Fruit fly (Drosophila melanogaster) whole organism, embryonic: ENCODE results near the gene CG4730.

Experiments
- Asciz ChIP-seq: fragments of 200-800 bp; sonication (Bioruptor generic); optimal IDR thresholded peaks from 2 replicates; lab custom pipeline; 2017; ENCODE audit warnings: missing biosample characterization, mild to moderate bottlenecking, missing genetic modification characterization, missing genetic modification reagents
- B-H2 ChIP-seq: fragments of 200-800 bp; sonication (Bioruptor generic); optimal IDR thresholded peaks from 2 replicates; lab custom pipeline; 2018; ENCODE audit warnings: missing biosample characterization, mild to moderate bottlenecking, missing genetic modification characterization
- BEAF-32 ChIP-seq: fragments of 200-800 bp; sonication (Bioruptor generic); optimal IDR thresholded peaks from 3 replicates; lab custom pipeline; 2017; ENCODE audit warnings: missing biosample characterization, missing genetic modification characterization, mild to moderate bottlenecking, moderate library complexity, missing genetic modification reagents
- Bdp1 ChIP-seq: fragments of 200-800 bp; sonication (Bioruptor generic); optimal IDR thresholded peaks from 3 replicates; lab custom pipeline; 2016; ENCODE audit warnings: missing biosample characterization, missing genetic modification characterization
- Blimp-1 ChIP-seq: fragments of 200-800 bp; sonication (Bioruptor generic); optimal IDR thresholded peaks from 3 replicates; lab custom pipeline; 2018; ENCODE audit warnings: missing biosample characterization, missing genetic modification characterization, mild to moderate bottlenecking, moderate library complexity, missing genetic modification reagents
- CG11560 ChIP-seq: fragments of 200-800 bp; sonication (Bioruptor generic); IDR thresholded peaks from 3 replicates; pipeline ENCODE4 v1.3.6; 2022; ENCODE audit warnings: missing biosample characterization, missing genetic modification characterization
- CG12155 ChIP-seq: fragments of 200-800 bp; sonication (Bioruptor generic); optimal IDR thresholded peaks from 3 replicates; lab custom pipeline; 2016; ENCODE audit warnings: missing biosample characterization, missing genetic modification characterization
- CG12219 ChIP-seq: fragments of 200-800 bp; sonication (Bioruptor generic); optimal IDR thresholded peaks from 3 replicates; lab custom pipeline; 2018; ENCODE audit warnings: missing biosample characterization, mild to moderate bottlenecking, missing genetic modification characterization
- CG13775 ChIP-seq: fragments of 200-800 bp; sonication (Bioruptor generic); optimal IDR thresholded peaks from 3 replicates; lab custom pipeline; 2017; ENCODE audit warnings: missing biosample characterization, mild to moderate bottlenecking, missing genetic modification characterization
- CG14667 ChIP-seq: fragments of 200-800 bp; sonication (Bioruptor generic); IDR thresholded peaks from 2 replicates; pipeline ENCODE4 v1.3.6; 2022; ENCODE audit warnings: missing biosample characterization, missing genetic modification characterization
- CG1603 ChIP-seq: fragments of 200-800 bp; sonication (Bioruptor generic); optimal IDR thresholded peaks from 2 replicates; lab custom pipeline; 2019; ENCODE audit warnings: missing biosample characterization, mild to moderate bottlenecking, missing genetic modification characterization, moderate library complexity
- CG16863 ChIP-seq: fragments of 200-800 bp; sonication (Bioruptor generic); optimal IDR thresholded peaks from 3 replicates; lab custom pipeline; 2016; ENCODE audit warnings: missing biosample characterization, missing genetic modification characterization
- CG17802 ChIP-seq: fragments of 200-800 bp; sonication (Bioruptor generic); optimal IDR thresholded peaks from 2 replicates; lab custom pipeline; 2018; ENCODE audit warnings: missing biosample characterization, mild to moderate bottlenecking, missing genetic modification characterization, moderate library complexity
- CG17829 ChIP-seq: fragments of 200-800 bp; optimal IDR thresholded peaks from 2 replicates; lab custom pipeline; 2019; ENCODE audit warnings: missing biosample characterization, mild to moderate bottlenecking, missing genetic modification characterization, moderate library complexity
- CG2199 ChIP-seq: fragments of 200-800 bp; sonication (Bioruptor generic); IDR thresholded peaks from 3 replicates; pipeline ENCODE4 v1.3.6; 2022; ENCODE audit warnings: missing biosample characterization, missing genetic modification characterization
- CG30403 ChIP-seq: fragments of 200-800 bp; sonication (Bioruptor generic); optimal IDR thresholded peaks from 3 replicates; lab custom pipeline; 2016; ENCODE audit warnings: missing biosample characterization, missing genetic modification characterization
- CG31224 ChIP-seq: fragments of 200-800 bp; sonication (Bioruptor generic); IDR thresholded peaks from 2 replicates; pipeline ENCODE4 v1.3.6; 2022; ENCODE audit warnings: missing biosample characterization, missing genetic modification characterization
- CG34224 ChIP-seq: fragments of 200-800 bp; sonication (Bioruptor generic); IDR thresholded peaks from 3 replicates; pipeline ENCODE4 v1.3.6; 2022; ENCODE audit warnings: missing biosample characterization, missing genetic modification characterization; ENCODE audit not compliant: partially characterized antibody
- CG4404 ChIP-seq: fragments of 200-800 bp; sonication (Bioruptor generic); IDR thresholded peaks from 2 replicates; pipeline ENCODE4 v1.3.6; 2022; ENCODE audit warnings: missing biosample characterization, missing genetic modification characterization
- CG4617 ChIP-seq: fragments of 200-800 bp; sonication (Bioruptor generic); optimal IDR thresholded peaks from 3 replicates; lab custom pipeline; 2016; ENCODE audit warnings: missing biosample characterization, missing genetic modification characterization, borderline replicate concordance
- CG4707 ChIP-seq: fragments of 200-800 bp; sonication (Bioruptor generic); optimal IDR thresholded peaks from 2 replicates; lab custom pipeline; 2018; ENCODE audit warnings: missing biosample characterization, mild to moderate bottlenecking, missing genetic modification characterization, moderate library complexity
- CG8388 ChIP-seq: fragments of 200-800 bp; sonication (Bioruptor generic); optimal IDR thresholded peaks from 2 replicates; lab custom pipeline; 2019; ENCODE audit warnings: missing biosample characterization, mild to moderate bottlenecking, missing genetic modification characterization, moderate library complexity
- CG9437 ChIP-seq: fragments of 200-800 bp; sonication (Bioruptor generic); optimal IDR thresholded peaks from 2 replicates; lab custom pipeline; 2018; ENCODE audit warnings: missing biosample characterization, mild to moderate bottlenecking, missing genetic modification characterization
- CG9876 ChIP-seq: fragments of 200-800 bp; sonication (Bioruptor generic); optimal IDR thresholded peaks from 2 replicates; lab custom pipeline; 2016; ENCODE audit warnings: missing biosample characterization, missing genetic modification characterization
- Dbx ChIP-seq: fragments of 200-800 bp; sonication (Bioruptor generic); IDR thresholded peaks from 3 replicates; pipeline ENCODE4 v1.3.6; 2022; ENCODE audit warnings: missing biosample characterization, missing genetic modification characterization
- Dref ChIP-seq: fragments of 200-800 bp; sonication (Bioruptor generic); IDR thresholded peaks from 2 replicates; pipeline ENCODE4 v1.3.6; 2022; ENCODE audit warnings: missing biosample characterization, missing genetic modification characterization
- Gug ChIP-seq: fragments of 200-800 bp; sonication (Bioruptor generic); IDR thresholded peaks from 4 replicates; pipeline ENCODE4 v1.3.6; 2022; ENCODE audit warnings: missing biosample characterization, missing genetic modification characterization
- HLH3B ChIP-seq: fragments of 200-800 bp; sonication (Bioruptor generic); IDR thresholded peaks from 2 replicates; pipeline ENCODE4 v1.3.6; 2022; ENCODE audit warnings: missing biosample characterization, missing genetic modification characterization
- HLHmδ ChIP-seq: fragments of 200-800 bp; sonication (Bioruptor generic); optimal IDR thresholded peaks from 2 replicates; lab custom pipeline; 2018; ENCODE audit warnings: missing biosample characterization, mild to moderate bottlenecking, missing genetic modification characterization, moderate library complexity
- Hey ChIP-seq: fragments of 200-800 bp; sonication (Bioruptor generic); optimal IDR thresholded peaks from 3 replicates; lab custom pipeline; 2018; ENCODE audit warnings: missing biosample characterization, mild to moderate bottlenecking, missing genetic modification characterization
- Hr3 ChIP-seq: fragments of 200-800 bp; sonication (Bioruptor generic); optimal IDR thresholded peaks from 3 replicates; lab custom pipeline; 2016; ENCODE audit warnings: missing biosample characterization, missing genetic modification characterization
- Hr51 ChIP-seq, 2 experiments: fragments of 200-800 bp; sonication (Bioruptor generic); optimal IDR thresholded peaks; 2 replicates in 1 of 2; 3 replicates in 1 of 2; lab custom pipeline; 2016 to 2018; ENCODE audit warnings: missing biosample characterization in 2 of 2, missing genetic modification characterization in 2 of 2, mild to moderate bottlenecking in 1 of 2, moderate library complexity in 1 of 2
- Oaz ChIP-seq: fragments of 200-800 bp; sonication (Bioruptor generic); IDR thresholded peaks from 2 replicates; pipeline ENCODE4 v1.3.6; 2022; ENCODE audit warnings: missing biosample characterization, missing genetic modification characterization
- Poxn ChIP-seq: fragments of 200-800 bp; sonication (Bioruptor generic); IDR thresholded peaks from 2 replicates; pipeline ENCODE4 v1.3.6; 2022; ENCODE audit warnings: missing biosample characterization, missing genetic modification characterization
- Sox100B ChIP-seq: fragments of 200-800 bp; sonication (Bioruptor generic); optimal IDR thresholded peaks from 3 replicates; lab custom pipeline; 2018; ENCODE audit warnings: missing biosample characterization, mild to moderate bottlenecking, missing genetic modification characterization
- Sry-δ ChIP-seq: fragments of 200-800 bp; sonication (Bioruptor generic); optimal IDR thresholded peaks from 2 replicates; lab custom pipeline; 2016; ENCODE audit warnings: missing biosample characterization, missing genetic modification characterization
- aop ChIP-seq: fragments of 200-800 bp; sonication (Bioruptor generic); IDR thresholded peaks from 2 replicates; pipeline ENCODE4 v1.3.6; 2022; ENCODE audit warnings: missing biosample characterization, missing genetic modification characterization
- croc ChIP-seq: fragments of 200-800 bp; sonication (Bioruptor generic); conservative IDR thresholded peaks from 3 replicates; pipeline ENCODE4 v1.3.6; 2022; ENCODE audit warnings: missing biosample characterization, missing genetic modification characterization
- dimm ChIP-seq: fragments of 200-800 bp; sonication (Bioruptor generic); IDR thresholded peaks from 2 replicates; pipeline ENCODE4 v1.3.6; 2022; ENCODE audit warnings: missing biosample characterization, missing genetic modification characterization
- disco-r ChIP-seq: fragments of 200-800 bp; sonication (Bioruptor generic); optimal IDR thresholded peaks from 2 replicates; lab custom pipeline; 2016; ENCODE audit warnings: missing biosample characterization, missing genetic modification characterization
- eyg ChIP-seq: fragments of 200-800 bp; sonication (Bioruptor generic); optimal IDR thresholded peaks from 3 replicates; lab custom pipeline; 2016; ENCODE audit warnings: missing biosample characterization, missing genetic modification characterization
- fd96Cb ChIP-seq: fragments of 200-800 bp; sonication (Bioruptor generic); optimal IDR thresholded peaks from 2 replicates; lab custom pipeline; 2018; ENCODE audit warnings: missing biosample characterization, mild to moderate bottlenecking, missing genetic modification characterization, moderate library complexity
- hkb ChIP-seq, 2 experiments: fragments of 200-800 bp in 1 of 2; fragments of >200 bp in 1 of 2; sonication (Bioruptor generic) in 1 of 2; IDR thresholded peaks in 1 of 2; optimal IDR thresholded peaks in 1 of 2; 2 replicates each; pipeline versions ENCODE4 v1.3.6 to Lab custom; 2017 to 2022; ENCODE audit warnings: missing biosample characterization in 1 of 2, missing genetic modification characterization in 1 of 2
- nerfin-2 ChIP-seq: fragments of 200-800 bp; sonication (Bioruptor generic); IDR thresholded peaks from 2 replicates; pipeline ENCODE4 v1.3.6; 2022; ENCODE audit warnings: missing biosample characterization, missing genetic modification characterization; ENCODE audit not compliant: partially characterized antibody
- nom ChIP-seq: fragments of 200-800 bp; sonication (Bioruptor generic); optimal IDR thresholded peaks from 2 replicates; lab custom pipeline; 2017; ENCODE audit warnings: missing biosample characterization, missing genetic modification characterization, mild to moderate bottlenecking, moderate library complexity, missing genetic modification reagents
- tgo ChIP-seq: fragments of 200-800 bp; sonication (Bioruptor generic); IDR thresholded peaks from 3 replicates; pipeline ENCODE4 v1.3.6; 2022; ENCODE audit warnings: missing biosample characterization, missing genetic modification characterization
- twi ChIP-seq: fragments of 200-800 bp; optimal IDR thresholded peaks from 2 replicates; lab custom pipeline; 2019; ENCODE audit warnings: missing biosample characterization, mild to moderate bottlenecking, missing genetic modification characterization, moderate library complexity
- wek ChIP-seq: fragments of 200-800 bp; sonication (Bioruptor generic); optimal IDR thresholded peaks from 3 replicates; lab custom pipeline; 2018; ENCODE audit warnings: missing biosample characterization, mild to moderate bottlenecking, missing genetic modification characterization, moderate library complexity
- zf30C ChIP-seq: fragments of 200-800 bp; sonication (Bioruptor generic); optimal IDR thresholded peaks from 3 replicates; lab custom pipeline; 2018; ENCODE audit warnings: missing biosample characterization, mild to moderate bottlenecking, missing genetic modification characterization

CG4730 gene

DNA sequence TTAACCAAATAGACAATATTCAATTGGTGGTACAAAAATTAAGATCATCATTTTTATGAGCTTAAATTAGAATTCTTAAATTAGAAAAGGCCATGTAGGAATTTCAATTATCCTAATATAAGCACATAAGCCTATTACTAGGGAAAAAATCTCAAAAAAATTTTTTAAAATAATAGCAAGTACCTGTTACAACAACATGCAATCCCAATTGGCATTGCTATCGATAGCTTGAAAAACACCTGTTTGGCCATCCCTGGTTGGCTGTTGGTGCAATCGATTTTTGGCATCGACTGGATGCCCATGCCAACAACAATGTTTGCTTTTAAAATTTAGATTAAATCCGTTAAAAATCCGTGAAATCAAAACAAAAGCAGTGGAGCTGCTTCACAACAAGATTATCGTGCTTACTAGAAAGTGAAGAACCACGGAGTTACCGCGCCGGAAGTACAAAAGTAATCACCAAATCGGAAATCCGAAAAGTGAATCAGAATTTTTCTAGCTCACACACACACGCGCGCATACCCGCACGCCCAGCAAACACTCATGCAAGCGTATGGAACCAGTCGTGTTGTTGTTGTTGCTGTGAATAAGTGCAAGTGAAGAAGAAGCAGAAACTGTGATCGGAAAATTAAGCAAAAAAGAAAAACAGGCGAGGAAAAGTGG is 16.8 kb downstream of the CG4730 start, which contains the start of gene RASSF8 (continued):
- peak; percentile 77 for TF ChIP-seq Sry-δ (GFP tag; lab: Kevin White, UChicago)
- TF ChIP-seq Dref (GFP tag; lab: Robert Waterston, UW), result peak; percentile 94
- no peak for TF ChIP-seq croc
- no peak for TF ChIP-seq Bdp1
- TF ChIP-seq disco-r (GFP tag; lab: Kevin White, UChicago), result no peak
- TF ChIP-seq CG30403 (GFP tag; lab: Kevin White, UChicago), result peak; percentile 63
- no peak for TF ChIP-seq CG12219 (GFP tag; lab: Kevin White, UChicago)
- TF ChIP-seq Blimp-1 (GFP tag; lab: Kevin White, UChicago), result peak; percentile 86
- TF ChIP-seq CG17802, result no peak
- TF ChIP-seq CG16863 (GFP tag; lab: Kevin White, UChicago), result no peak
- peak; percentile 18 for TF ChIP-seq B-H2 (GFP tag; lab: Kevin White, UChicago)
- TF ChIP-seq tgo (GFP tag; lab: Robert Waterston, UW), result no peak
- no peak for TF ChIP-seq Sox100B (GFP tag; lab: Kevin White, UChicago)
- no peak for TF ChIP-seq zf30C (GFP tag; lab: Kevin White, UChicago)
- no peak for TF ChIP-seq CG13775 (GFP tag; lab: Kevin White, UChicago)
- TF ChIP-seq CG4617 (GFP tag; lab: Kevin White, UChicago), result peak; percentile 1
- peak; percentile 26; the same call in 1 of the 2 replicates for TF ChIP-seq CG31224 (GFP tag; lab: Robert Waterston, UW)
- no peak for TF ChIP-seq CG4707 (GFP tag; lab: Kevin White, UChicago)
- TF ChIP-seq Asciz, result no peak
- no peak for TF ChIP-seq CG14667 (GFP tag; lab: Robert Waterston, UW)
- no peak for TF ChIP-seq CG12155 (GFP tag; lab: Kevin White, UChicago)
- no peak for TF ChIP-seq CG17829
- TF ChIP-seq Dbx, result peak; percentile 64; the same call in 2 of the 3 replicates
- TF ChIP-seq Hr51 (GFP tag; optimal IDR thresholded peaks at IDR 0.05; lab: Kevin White, UChicago), result no peak
- no peak for TF ChIP-seq HLH3B (GFP tag; lab: Robert Waterston, UW)
- no peak for TF ChIP-seq twi (tag; lab: Kevin White, UChicago)
- no peak for TF ChIP-seq CG4404 (GFP tag; lab: Robert Waterston, UW)
- no peak for TF ChIP-seq Oaz (GFP tag; lab: Robert Waterston, UW)
- no peak for TF ChIP-seq Poxn (GFP tag; lab: Robert Waterston, UW)
- TF ChIP-seq Hr3, result no peak
- TF ChIP-seq wek (GFP tag; lab: Kevin White, UChicago), result no peak
- TF ChIP-seq CG9437, result no peak
- no peak for TF ChIP-seq CG8388 (GFP tag; lab: Kevin White, UChicago)
- TF ChIP-seq HLHmδ (GFP tag; lab: Kevin White, UChicago), result no peak
- no peak for TF ChIP-seq CG11560 (tag; lab: Robert Waterston, UW)
- peak; percentile 45; the same call in 2 of the 3 replicates for TF ChIP-seq CG34224 (GFP tag; lab: Robert Waterston, UW)
- no peak for TF ChIP-seq nom (GFP tag; lab: Kevin White, UChicago)
- TF ChIP-seq aop (GFP tag; lab: Robert Waterston, UW), result 0 out of 2 replicates have a peak, but pooled peaks have one; percentile 12
- TF ChIP-seq CG9876 (GFP tag; lab: Kevin White, UChicago), result no peak
- TF ChIP-seq CG2199, result no peak
- TF ChIP-seq eyg (GFP tag; lab: Kevin White, UChicago), result no peak
- peak; percentile 26; the same call in 1 of the 4 replicates for TF ChIP-seq Gug
- TF ChIP-seq hkb (optimal IDR thresholded peaks at IDR 0.05; lab: Kevin White, UChicago), result no peak
- TF ChIP-seq hkb (GFP tag; IDR thresholded peaks at IDR 0.05; lab: Robert Waterston, UW), result no peak
- TF ChIP-seq dimm (GFP tag; lab: Robert Waterston, UW), result no peak
- peak; percentile 14 for TF ChIP-seq fd96Cb (tag; lab: Kevin White, UChicago)
- TF ChIP-seq nerfin-2, result peak; percentile 54
- TF ChIP-seq BEAF-32 (GFP tag; lab: Kevin White, UChicago), result peak; percentile 77
- TF ChIP-seq CG1603, result peak; percentile 11
- TF ChIP-seq Hey (tag; lab: Kevin White, UChicago), result no peak
